Fruit fly (Drosophila melanogaster) whole organism, adult: ENCODE results near the gene CG2162.

ENCODE experiments used
- CG11617 ChIP-seq: fragments of 200-800 bp; sonication (Bioruptor generic); optimal IDR thresholded peaks from 2 replicates; lab custom pipeline; 2017; ENCODE audit warnings: mild to moderate bottlenecking, missing biosample characterization, missing genetic modification reagents, missing genetic modification characterization
- CG12768 ChIP-seq: fragments of 200-800 bp; sonication (Bioruptor generic); optimal IDR thresholded peaks from 2 replicates; lab custom pipeline; 2017; ENCODE audit warnings: missing biosample characterization, missing genetic modification characterization, mild to moderate bottlenecking, moderate library complexity, missing genetic modification reagents
- CG14711 ChIP-seq: fragments of 200-800 bp; sonication (Bioruptor generic); optimal IDR thresholded peaks from 2 replicates; lab custom pipeline; 2018; ENCODE audit warnings: missing biosample characterization, mild to moderate bottlenecking, missing genetic modification characterization, moderate library complexity
- CG1620 ChIP-seq: fragments of 200-800 bp; sonication (Bioruptor generic); optimal IDR thresholded peaks from 2 replicates; lab custom pipeline; 2016; ENCODE audit warnings: missing biosample characterization, missing genetic modification characterization
- CG33017 ChIP-seq: fragments of 200-800 bp; sonication (Bioruptor generic); optimal IDR thresholded peaks from 2 replicates; lab custom pipeline; 2018; ENCODE audit warnings: missing biosample characterization, mild to moderate bottlenecking, missing genetic modification characterization, moderate library complexity
- CG5204 ChIP-seq: fragments of 200-800 bp; sonication (Bioruptor generic); optimal IDR thresholded peaks from 2 replicates; lab custom pipeline; 2016; ENCODE audit warnings: missing biosample characterization, missing genetic modification characterization
- CG7045 ChIP-seq: fragments of 200-800 bp; sonication (Bioruptor generic); optimal IDR thresholded peaks from 2 replicates; lab custom pipeline; 2017; ENCODE audit warnings: missing biosample characterization, mild to moderate bottlenecking, missing genetic modification characterization
- CG7101 ChIP-seq: fragments of 200-800 bp; sonication (Bioruptor generic); optimal IDR thresholded peaks from 2 replicates; lab custom pipeline; 2018; ENCODE audit warnings: missing biosample characterization, mild to moderate bottlenecking, missing genetic modification characterization, moderate library complexity
- Clk ChIP-seq: fragments of 200-800 bp; sonication (Bioruptor generic); optimal IDR thresholded peaks from 2 replicates; lab custom pipeline; 2017; ENCODE audit warnings: missing biosample characterization, missing genetic modification characterization
- Crg-1 ChIP-seq: fragments of 200-800 bp; sonication (Bioruptor generic); optimal IDR thresholded peaks from 2 replicates; lab custom pipeline; 2016; ENCODE audit warnings: missing biosample characterization, missing genetic modification characterization
- Hr96 ChIP-seq: fragments of 200-800 bp; sonication (Bioruptor generic); optimal IDR thresholded peaks from 2 replicates; lab custom pipeline; 2016; ENCODE audit warnings: missing biosample characterization, missing genetic modification characterization
- Mnt ChIP-seq: fragments of 200-800 bp; sonication (Bioruptor generic); optimal IDR thresholded peaks from 2 replicates; lab custom pipeline; 2016; ENCODE audit warnings: missing biosample characterization, mild to moderate bottlenecking, missing genetic modification characterization
- bab1 ChIP-seq: fragments of 200-800 bp; sonication (Bioruptor generic); optimal IDR thresholded peaks from 3 replicates; lab custom pipeline; 2019; ENCODE audit warnings: missing biosample characterization, mild to moderate bottlenecking, missing genetic modification characterization, moderate library complexity
- cic ChIP-seq: fragments of 200-800 bp; sonication (Bioruptor generic); optimal IDR thresholded peaks from 2 replicates; lab custom pipeline; 2017; ENCODE audit warnings: missing biosample characterization, mild to moderate bottlenecking, missing genetic modification characterization, moderate library complexity
- cnc ChIP-seq, 2 experiments: fragments of >200 bp; optimal IDR thresholded peaks; 2 replicates each; lab custom pipeline; 2017
- kay ChIP-seq: fragments of 200-800 bp; sonication (Bioruptor generic); peaks from one replicate; lab custom pipeline; 2016; ENCODE audit warnings: missing biosample characterization, missing genetic modification characterization, borderline replicate concordance
- ovo ChIP-seq: fragments of 200-800 bp; sonication (Bioruptor generic); optimal IDR thresholded peaks from 2 replicates; lab custom pipeline; 2016; ENCODE audit warnings: missing biosample characterization, missing genetic modification characterization
- pad ChIP-seq: fragments of 200-800 bp; sonication (Bioruptor generic); optimal IDR thresholded peaks from 3 replicates; lab custom pipeline; 2017; ENCODE audit warnings: missing biosample characterization, missing genetic modification characterization, mild to moderate bottlenecking, moderate library complexity, missing genetic modification reagents
- tj ChIP-seq: fragments of 200-800 bp; sonication (Bioruptor generic); optimal IDR thresholded peaks from 3 replicates; lab custom pipeline; 2017; ENCODE audit warnings: missing biosample characterization, mild to moderate bottlenecking, missing genetic modification characterization, moderate library complexity
- toe ChIP-seq: fragments of 200-800 bp; sonication (Bioruptor generic); optimal IDR thresholded peaks from 2 replicates; lab custom pipeline; 2016; ENCODE audit warnings: missing biosample characterization, missing genetic modification characterization

Gene CG2162

dm6 chr3L:3058970-3059883 lies 24.2 kb downstream of the CG2162 start:
- TF ChIP-seq CG5204 (GFP tag; lab: Kevin White, UChicago) (no peak), tj (GFP tag; lab: Kevin White, UChicago) (peak; percentile 74)

dm6 chr3L:3060054-3060979 lies 25.3 kb downstream of the CG2162 start:
- TF ChIP-seq CG11617: peak; percentile 100
- no peak for TF ChIP-seq CG5204 (GFP tag; lab: Kevin White, UChicago)
- TF ChIP-seq ovo (GFP tag; lab: Kevin White, UChicago): peak; percentile 98
- peak; percentile 98 for TF ChIP-seq pad
- peak; percentile 99 for TF ChIP-seq CG33017 (tag; lab: Kevin White, UChicago)
- peak; percentile 100 for TF ChIP-seq kay (GFP tag; lab: Kevin White, UChicago)
- TF ChIP-seq tj (GFP tag; lab: Kevin White, UChicago): peak; percentile 98
- TF ChIP-seq toe (GFP tag; lab: Kevin White, UChicago): peak; percentile 100
- TF ChIP-seq Mnt: peak; percentile 99
- no peak for TF ChIP-seq cnc (optimal IDR thresholded peaks at IDR 0.05; lab: Kevin White, UChicago)
- TF ChIP-seq Crg-1 (GFP tag; lab: Kevin White, UChicago): peak; percentile 100
- TF ChIP-seq CG1620: peak; percentile 100
- TF ChIP-seq CG14711 (tag; lab: Kevin White, UChicago): peak; percentile 98
- TF ChIP-seq Clk: peak; percentile 100
- peak; percentile 95 for TF ChIP-seq cic (GFP tag; lab: Kevin White, UChicago)
- TF ChIP-seq Hr96 (GFP tag; lab: Kevin White, UChicago): peak; percentile 100
- TF ChIP-seq CG7045 (GFP tag; lab: Kevin White, UChicago): peak; percentile 100
- TF ChIP-seq bab1 (GFP tag; lab: Kevin White, UChicago): peak; percentile 99
- peak; percentile 100 for TF ChIP-seq CG12768 (GFP tag; lab: Kevin White, UChicago)
- peak; percentile 100 for TF ChIP-seq CG7101 (tag; lab: Kevin White, UChicago)

dm6 chr3L:3061069-3061468 lies 26.1 kb downstream of the CG2162 start:
- TF ChIP-seq pad: peak; percentile 93

- no peak for TF ChIP-seq CG1620
- peak; percentile 68 for TF ChIP-seq cic (GFP tag; lab: Kevin White, UChicago)
- no peak for TF ChIP-seq bab1 (GFP tag; lab: Kevin White, UChicago)
- peak; percentile 95 for TF ChIP-seq pad
- TF ChIP-seq CG7045 (GFP tag; lab: Kevin White, UChicago): no peak
- TF ChIP-seq Clk: no peak
- peak; percentile 47 for TF ChIP-seq Mnt
- TF ChIP-seq CG11617: no peak
- no peak for TF ChIP-seq Hr96 (GFP tag; lab: Kevin White, UChicago)
- peak; percentile 9 for TF ChIP-seq tj (GFP tag; lab: Kevin White, UChicago)
- no peak for TF ChIP-seq kay (GFP tag; lab: Kevin White, UChicago)
- TF ChIP-seq CG5204 (GFP tag; lab: Kevin White, UChicago): no peak
Observed at dm6 chr3L:3069774-3070173, 34.8 kb downstream of the CG2162 start.

- TF ChIP-seq CG14711 (tag; lab: Kevin White, UChicago): peak; percentile 36
- peak; percentile 18 for TF ChIP-seq Clk
- TF ChIP-seq cic (GFP tag; lab: Kevin White, UChicago): peak; percentile 96
- TF ChIP-seq CG12768 (GFP tag; lab: Kevin White, UChicago): peak; percentile 69
- TF ChIP-seq CG7101 (tag; lab: Kevin White, UChicago): peak; percentile 71
- peak; percentile 34 for TF ChIP-seq Hr96 (GFP tag; lab: Kevin White, UChicago)
- peak; percentile 79 for TF ChIP-seq CG11617
- TF ChIP-seq pad: peak; percentile 24
- peak; percentile 87 for TF ChIP-seq bab1 (GFP tag; lab: Kevin White, UChicago)
- no peak for TF ChIP-seq Crg-1 (GFP tag; lab: Kevin White, UChicago)
- peak; percentile 26 for TF ChIP-seq CG1620
- no peak for TF ChIP-seq kay (GFP tag; lab: Kevin White, UChicago)
- TF ChIP-seq CG7045 (GFP tag; lab: Kevin White, UChicago): peak; percentile 11
- no peak for TF ChIP-seq cnc (optimal IDR thresholded peaks at IDR 0.05; lab: Kevin White, UChicago)
- TF ChIP-seq toe (GFP tag; lab: Kevin White, UChicago): peak; percentile 50
- TF ChIP-seq tj (GFP tag; lab: Kevin White, UChicago): peak; percentile 52
- TF ChIP-seq CG5204 (GFP tag; lab: Kevin White, UChicago): peak; percentile 13
- peak; percentile 71 for TF ChIP-seq CG33017 (tag; lab: Kevin White, UChicago)
- TF ChIP-seq Mnt: peak; percentile 92
- peak; percentile 48 for TF ChIP-seq ovo (GFP tag; lab: Kevin White, UChicago)
Observed at dm6 chr3L:3070274-3071204, 35.5 kb downstream of the CG2162 start, which contains the start of the genes CG32486 and PAN3. Gene CG32486, minus strand, starts transcription at chr3L:3070839. Gene PAN3, plus strand, starts transcription at chr3L:3071133.
